Fruit fly (Drosophila melanogaster): ENCODE measurements around the gene Kdm2.

DNA sequence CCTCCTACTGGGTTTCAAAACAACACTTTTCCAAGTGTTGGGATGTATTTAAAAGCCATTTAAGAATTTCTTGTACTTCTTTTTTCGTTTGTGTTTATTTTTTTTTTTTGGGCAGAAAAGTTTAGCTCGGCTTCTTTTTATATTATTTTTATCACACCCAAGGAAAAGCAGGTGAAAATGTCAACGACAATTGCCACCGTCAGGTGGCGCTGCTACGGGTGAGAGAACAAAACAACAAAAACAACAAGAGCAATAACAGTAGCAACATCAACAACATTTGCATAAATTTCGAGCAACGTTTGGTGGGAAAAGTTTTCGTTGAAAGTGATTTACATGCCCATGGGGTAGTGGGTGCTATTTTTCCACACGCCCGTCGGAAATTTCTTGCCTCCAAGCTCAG is 38.0 kb downstream of the Kdm2 start:
- TF ChIP-seq CG3032 (tag; optimal IDR thresholded peaks at IDR 0.05) (no peak), CG8119 (GFP tag; IDR thresholded peaks at IDR 0.05) (no peak), Hr4 (GFP tag; optimal IDR thresholded peaks at IDR 0.05) (no peak), CG11294 (GFP tag; IDR thresholded peaks at IDR 0.05) (no peak), CG11762 (GFP tag; optimal IDR thresholded peaks at IDR 0.05; ENCODE audit: insufficient read depth) (no peak), Hr39 (GFP tag; optimal IDR thresholded peaks at IDR 0.05) (no peak), svp (GFP tag) (no peak)
